Fruit fly (Drosophila melanogaster) whole organism, embryonic: ENCODE data around the gene Wwox.

Experiments
- ATbp ChIP-seq: fragments of 200-800 bp; sonication (Bioruptor generic); optimal IDR thresholded peaks from 2 replicates; lab custom pipeline; 2017; ENCODE audit warnings: missing biosample characterization, mild to moderate bottlenecking, missing genetic modification characterization, missing genetic modification reagents
- Atf6 ChIP-seq: fragments of 200-800 bp; sonication (Bioruptor generic); IDR thresholded peaks from 2 replicates; pipeline ENCODE4 v1.3.6; 2022; ENCODE audit warnings: missing biosample characterization, missing genetic modification characterization
- CG10267 ChIP-seq: fragments of 200-800 bp; sonication (Bioruptor generic); optimal IDR thresholded peaks from 2 replicates; lab custom pipeline; 2018; ENCODE audit warnings: missing biosample characterization, mild to moderate bottlenecking, missing genetic modification characterization, moderate library complexity
- CG11456 ChIP-seq: fragments of 200-800 bp; sonication (Bioruptor generic); IDR thresholded peaks from 3 replicates; pipeline ENCODE4 v1.3.6; 2022; ENCODE audit warnings: missing biosample characterization, missing genetic modification characterization
- CG11696 ChIP-seq: fragments of 200-800 bp; sonication (Bioruptor generic); IDR thresholded peaks from 2 replicates; pipeline ENCODE4 v1.3.6; 2022; ENCODE audit warnings: missing biosample characterization, missing genetic modification characterization
- CG14710 ChIP-seq: fragments of 200-800 bp; sonication (Bioruptor generic); optimal IDR thresholded peaks from 3 replicates; lab custom pipeline; 2019; ENCODE audit warnings: missing biosample characterization, mild to moderate bottlenecking, missing genetic modification characterization, moderate library complexity
- CG15696 ChIP-seq: fragments of 200-800 bp; sonication (Bioruptor generic); optimal IDR thresholded peaks from 2 replicates; lab custom pipeline; 2019; ENCODE audit warnings: missing biosample characterization, mild to moderate bottlenecking, missing genetic modification characterization, moderate library complexity
- CG1602 ChIP-seq: fragments of 200-800 bp; sonication (Bioruptor generic); optimal IDR thresholded peaks from 3 replicates; lab custom pipeline; 2016; ENCODE audit warnings: missing biosample characterization, missing genetic modification characterization
- CG1647 ChIP-seq: fragments of 200-800 bp; sonication (Bioruptor generic); optimal IDR thresholded peaks from 3 replicates; lab custom pipeline; 2016; ENCODE audit warnings: missing biosample characterization, missing genetic modification characterization
- CG17359 ChIP-seq: fragments of 200-800 bp; sonication (Bioruptor generic); optimal IDR thresholded peaks from 3 replicates; lab custom pipeline; 2018; ENCODE audit warnings: missing biosample characterization, mild to moderate bottlenecking, missing genetic modification characterization, moderate library complexity
- CG17568 ChIP-seq: fragments of 200-800 bp; sonication (Bioruptor generic); optimal IDR thresholded peaks from 2 replicates; lab custom pipeline; 2018; ENCODE audit warnings: missing biosample characterization, mild to moderate bottlenecking, missing genetic modification characterization, moderate library complexity
- CG42726 ChIP-seq: fragments of 200-800 bp; sonication (Bioruptor generic); IDR thresholded peaks from 2 replicates; pipeline ENCODE4 v1.3.6; 2022; ENCODE audit warnings: missing biosample characterization, missing genetic modification characterization; ENCODE audit not compliant: partially characterized antibody
- CG4282 ChIP-seq: fragments of 200-800 bp; sonication (Bioruptor generic); optimal IDR thresholded peaks from 2 replicates; lab custom pipeline; 2016; ENCODE audit warnings: missing biosample characterization, missing genetic modification characterization
- CG6254 ChIP-seq: fragments of 200-800 bp; sonication (Bioruptor generic); optimal IDR thresholded peaks from 3 replicates; lab custom pipeline; 2017; ENCODE audit warnings: mild to moderate bottlenecking, missing biosample characterization, missing genetic modification reagents, missing genetic modification characterization
- CG6683 ChIP-seq: fragments of 200-800 bp; sonication (Bioruptor generic); optimal IDR thresholded peaks from 2 replicates; lab custom pipeline; 2017; ENCODE audit warnings: missing biosample characterization, mild to moderate bottlenecking, missing genetic modification characterization, missing genetic modification reagents
- CG7556 ChIP-seq: fragments of 200-800 bp; sonication (Bioruptor generic); optimal IDR thresholded peaks from 2 replicates; lab custom pipeline; 2017; ENCODE audit warnings: missing biosample characterization, mild to moderate bottlenecking, missing genetic modification characterization
- HLH3B ChIP-seq: fragments of 200-800 bp; sonication (Bioruptor generic); IDR thresholded peaks from 2 replicates; pipeline ENCODE4 v1.3.6; 2022; ENCODE audit warnings: missing biosample characterization, missing genetic modification characterization
- Hey ChIP-seq: fragments of 200-800 bp; sonication (Bioruptor generic); optimal IDR thresholded peaks from 3 replicates; lab custom pipeline; 2018; ENCODE audit warnings: missing biosample characterization, mild to moderate bottlenecking, missing genetic modification characterization
- HmgZ ChIP-seq: fragments of 200-800 bp; sonication (Bioruptor generic); optimal IDR thresholded peaks from 2 replicates; lab custom pipeline; 2018; ENCODE audit warnings: missing biosample characterization, mild to moderate bottlenecking, missing genetic modification characterization
- Med ChIP-seq: fragments of 200-800 bp; sonication (Bioruptor generic); peaks from one replicate; lab custom pipeline; 2016; ENCODE audit warnings: missing biosample characterization, missing genetic modification characterization, mild to moderate bottlenecking, inconsistent platforms, moderate library complexity
- Nf-YB ChIP-seq: fragments of 200-800 bp; sonication (Bioruptor generic); optimal IDR thresholded peaks from 3 replicates; lab custom pipeline; 2019; ENCODE audit warnings: missing biosample characterization, mild to moderate bottlenecking, missing genetic modification characterization, moderate library complexity
- Sox102F ChIP-seq: fragments of 200-800 bp; sonication (Bioruptor generic); optimal IDR thresholded peaks from 2 replicates; lab custom pipeline; 2018; ENCODE audit warnings: missing biosample characterization, mild to moderate bottlenecking, missing genetic modification characterization, moderate library complexity
- Spps ChIP-seq: fragments of 200-800 bp; sonication (Bioruptor generic); optimal IDR thresholded peaks from 2 replicates; lab custom pipeline; 2018; ENCODE audit warnings: missing biosample characterization, mild to moderate bottlenecking, missing genetic modification characterization
- cad ChIP-seq: fragments of >200 bp; optimal IDR thresholded peaks from 2 replicates; lab custom pipeline; 2017; ENCODE audit warnings: missing biosample characterization, missing genetic modification characterization
- caup ChIP-seq: fragments of 200-800 bp; sonication (Bioruptor generic); optimal IDR thresholded peaks from 3 replicates; lab custom pipeline; 2017; ENCODE audit warnings: missing biosample characterization, mild to moderate bottlenecking, missing genetic modification characterization, moderate library complexity; ENCODE audit not compliant: severe bottlenecking
- chif ChIP-seq, 2 experiments: fragments of 200-800 bp; sonication (Bioruptor generic); optimal IDR thresholded peaks; 3 replicates each; lab custom pipeline; 2016; ENCODE audit warnings: missing biosample characterization in 2 of 2, missing genetic modification characterization in 2 of 2
- crol ChIP-seq: fragments of 200-800 bp; sonication (Bioruptor generic); IDR thresholded peaks from 2 replicates; pipeline ENCODE4 v1.3.6; 2022; ENCODE audit warnings: missing biosample characterization, missing genetic modification characterization
- dati ChIP-seq: fragments of 200-800 bp; sonication (Bioruptor generic); IDR thresholded peaks from 2 replicates; pipeline ENCODE4 v1.3.6; 2022; ENCODE audit warnings: missing biosample characterization, missing genetic modification characterization
- dmrt99B ChIP-seq: fragments of 200-800 bp; sonication (Bioruptor generic); optimal IDR thresholded peaks from 2 replicates; lab custom pipeline; 2018; ENCODE audit warnings: missing biosample characterization, mild to moderate bottlenecking, missing genetic modification characterization, moderate library complexity
- gcm2 ChIP-seq: fragments of 200-800 bp; sonication (Bioruptor generic); optimal IDR thresholded peaks from 2 replicates; lab custom pipeline; 2016; ENCODE audit warnings: missing biosample characterization, missing genetic modification characterization
- grau ChIP-seq: fragments of 200-800 bp; optimal IDR thresholded peaks from 3 replicates; lab custom pipeline; 2019; ENCODE audit warnings: missing biosample characterization, mild to moderate bottlenecking, missing genetic modification characterization, moderate library complexity
- gro ChIP-seq: fragments of 200-800 bp; sonication (Bioruptor generic); optimal IDR thresholded peaks from 2 replicates; lab custom pipeline; 2016; ENCODE audit warnings: missing biosample characterization, missing genetic modification characterization
- gsb-n ChIP-seq: fragments of 200-800 bp; sonication (Bioruptor generic); optimal IDR thresholded peaks from 3 replicates; lab custom pipeline; 2018; ENCODE audit warnings: missing biosample characterization, mild to moderate bottlenecking, missing genetic modification characterization
- ham ChIP-seq: fragments of 200-800 bp; sonication (Bioruptor generic); IDR thresholded peaks from 2 replicates; pipeline ENCODE4 v1.3.6; 2022; ENCODE audit warnings: missing biosample characterization, missing genetic modification characterization
- hkb ChIP-seq, 2 experiments: fragments of 200-800 bp in 1 of 2; fragments of >200 bp in 1 of 2; sonication (Bioruptor generic) in 1 of 2; IDR thresholded peaks in 1 of 2; optimal IDR thresholded peaks in 1 of 2; 2 replicates each; pipeline versions ENCODE4 v1.3.6 to Lab custom; 2017 to 2022; ENCODE audit warnings: missing biosample characterization in 1 of 2, missing genetic modification characterization in 1 of 2
- knrl ChIP-seq: fragments of 200-800 bp; sonication (Bioruptor generic); IDR thresholded peaks from 3 replicates; pipeline ENCODE4 v1.3.6; 2022; ENCODE audit warnings: missing biosample characterization, missing genetic modification characterization; ENCODE audit not compliant: partially characterized antibody
- lmd ChIP-seq: fragments of 200-800 bp; sonication (Bioruptor generic); IDR thresholded peaks from 2 replicates; pipeline ENCODE4 v1.3.6; 2022; ENCODE audit warnings: missing biosample characterization, missing genetic modification characterization
- nmo ChIP-seq: fragments of 200-800 bp; sonication (Bioruptor generic); optimal IDR thresholded peaks from 2 replicates; lab custom pipeline; 2018; ENCODE audit warnings: missing biosample characterization, mild to moderate bottlenecking, missing genetic modification characterization, moderate library complexity
- nom ChIP-seq: fragments of 200-800 bp; sonication (Bioruptor generic); optimal IDR thresholded peaks from 2 replicates; lab custom pipeline; 2017; ENCODE audit warnings: missing biosample characterization, missing genetic modification characterization, mild to moderate bottlenecking, moderate library complexity, missing genetic modification reagents
- p53 ChIP-seq: fragments of 200-800 bp; sonication (Bioruptor generic); optimal IDR thresholded peaks from 2 replicates; lab custom pipeline; 2016; ENCODE audit warnings: missing biosample characterization, missing genetic modification characterization
- pita ChIP-seq: fragments of 200-800 bp; sonication (Bioruptor generic); optimal IDR thresholded peaks from 2 replicates; lab custom pipeline; 2017; ENCODE audit warnings: missing biosample characterization, mild to moderate bottlenecking, missing genetic modification characterization
- prd ChIP-seq, 3 experiments: fragments of >200 bp in 2 of 3; fragments of 200-800 bp in 1 of 3; sonication (Bioruptor generic) in 1 of 3; optimal IDR thresholded peaks in 2 of 3; IDR thresholded peaks in 1 of 3; 2 replicates in 2 of 3; 3 replicates in 1 of 3; pipeline versions ENCODE4 v1.3.6 to Lab custom; 2017 to 2022; ENCODE audit warnings: missing biosample characterization in 1 of 3, missing genetic modification characterization in 1 of 3
- sc ChIP-seq, 3 experiments: fragments of >200 bp in 2 of 3; fragments of 200-800 bp in 1 of 3; sonication (Bioruptor generic) in 1 of 3; optimal IDR thresholded peaks; 2 replicates in 2 of 3; 3 replicates in 1 of 3; lab custom pipeline; 2017; ENCODE audit warnings: mild to moderate bottlenecking in 1 of 3, missing biosample characterization in 1 of 3, missing genetic modification characterization in 1 of 3, missing genetic modification reagents in 1 of 3
- stwl ChIP-seq: fragments of 200-800 bp; sonication (Bioruptor generic); optimal IDR thresholded peaks from 3 replicates; lab custom pipeline; 2018; ENCODE audit warnings: missing biosample characterization, mild to moderate bottlenecking, missing genetic modification characterization, moderate library complexity

The Wwox gene

dm6 chr2L:7962881-7963280 is 41.2 kb downstream of the Wwox start (continued):
- TF ChIP-seq pita (GFP tag; lab: Kevin White, UChicago): no peak
- no peak for TF ChIP-seq CG10267
- TF ChIP-seq cad (GFP tag; lab: Kevin White, UChicago): no peak
- TF ChIP-seq lmd (GFP tag; lab: Robert Waterston, UW): peak; percentile 14; the same call in 1 of the 2 replicates
- TF ChIP-seq sc (optimal IDR thresholded peaks at IDR 0.05; lab: Kevin White, UChicago): no peak
- TF ChIP-seq sc (GFP tag; optimal IDR thresholded peaks at IDR 0.05; lab: Kevin White, UChicago): no peak
- peak; percentile 25 for TF ChIP-seq dmrt99B
- no peak for TF ChIP-seq CG11456 (GFP tag; lab: Robert Waterston, UW)
- no peak for TF ChIP-seq gcm2
- no peak for TF ChIP-seq CG4282 (GFP tag; lab: Kevin White, UChicago)
- no peak for TF ChIP-seq CG15696 (tag; lab: Kevin White, UChicago)
- no peak for TF ChIP-seq prd (optimal IDR thresholded peaks at IDR 0.05; lab: Kevin White, UChicago)
- TF ChIP-seq prd (GFP tag; IDR thresholded peaks at IDR 0.05; lab: Robert Waterston, UW): no peak
- no peak for TF ChIP-seq CG17568 (GFP tag; lab: Kevin White, UChicago)
- TF ChIP-seq p53: no peak

dm6 chr2L:7962237-7962636 is 41.8 kb downstream of the Wwox start:
- no peak for TF ChIP-seq chif (GFP tag; optimal IDR thresholded peaks at IDR 0.05; lab: Kevin White, UChicago)
- TF ChIP-seq CG11696: no peak
- peak; percentile 25 for TF ChIP-seq nom (GFP tag; lab: Kevin White, UChicago)
- TF ChIP-seq CG6254: no peak
- peak; percentile 10 for TF ChIP-seq Med (GFP tag; lab: Kevin White, UChicago)
- no peak for TF ChIP-seq Hey (tag; lab: Kevin White, UChicago)
- TF ChIP-seq stwl (tag; lab: Kevin White, UChicago): no peak
- no peak for TF ChIP-seq CG1602
- peak; percentile 74 for TF ChIP-seq crol

dm6 chr2L:7960581-7961530 is 43.2 kb downstream of the Wwox start:
- TF ChIP-seq CG1647 (GFP tag; lab: Kevin White, UChicago) (peak; percentile 3), caup (GFP tag; lab: Kevin White, UChicago) (peak; percentile 68), gro (GFP tag; lab: Kevin White, UChicago) (peak; percentile 12), nmo (GFP tag; lab: Kevin White, UChicago) (peak; percentile 11), ham (GFP tag; lab: Robert Waterston, UW) (no peak), Atf6 (GFP tag; lab: Robert Waterston, UW) (peak; percentile 55), CG14710 (tag; lab: Kevin White, UChicago) (peak; percentile 12), CG17359 (tag; lab: Kevin White, UChicago) (peak; percentile 63), nom (GFP tag; lab: Kevin White, UChicago) (peak; percentile 74), Spps (tag; lab: Kevin White, UChicago) (no peak), CG42726 (no peak), HLH3B (GFP tag; lab: Robert Waterston, UW) (no peak), hkb (optimal IDR thresholded peaks at IDR 0.05; lab: Kevin White, UChicago) (no peak), hkb (GFP tag; IDR thresholded peaks at IDR 0.05; lab: Robert Waterston, UW) (no peak), gsb-n (no peak), Sox102F (GFP tag; lab: Kevin White, UChicago) (no peak), CG6683 (GFP tag; lab: Kevin White, UChicago) (peak; percentile 52), HmgZ (peak; percentile 57), grau (tag; lab: Kevin White, UChicago) (no peak), knrl (GFP tag; lab: Robert Waterston, UW) (no peak), dati (no peak), CG6254 (peak; percentile 9), CG7556 (GFP tag; lab: Kevin White, UChicago) (peak; percentile 7), ATbp (GFP tag; lab: Kevin White, UChicago) (peak; percentile 72), Nf-YB (GFP tag; lab: Kevin White, UChicago) (peak; percentile 36)
